Fruit fly (Drosophila melanogaster): ENCODE data around the gene CG10862.
A peak's percentile ranks its signal among the peaks of the same experiment; 100 is the strongest.

DNA sequence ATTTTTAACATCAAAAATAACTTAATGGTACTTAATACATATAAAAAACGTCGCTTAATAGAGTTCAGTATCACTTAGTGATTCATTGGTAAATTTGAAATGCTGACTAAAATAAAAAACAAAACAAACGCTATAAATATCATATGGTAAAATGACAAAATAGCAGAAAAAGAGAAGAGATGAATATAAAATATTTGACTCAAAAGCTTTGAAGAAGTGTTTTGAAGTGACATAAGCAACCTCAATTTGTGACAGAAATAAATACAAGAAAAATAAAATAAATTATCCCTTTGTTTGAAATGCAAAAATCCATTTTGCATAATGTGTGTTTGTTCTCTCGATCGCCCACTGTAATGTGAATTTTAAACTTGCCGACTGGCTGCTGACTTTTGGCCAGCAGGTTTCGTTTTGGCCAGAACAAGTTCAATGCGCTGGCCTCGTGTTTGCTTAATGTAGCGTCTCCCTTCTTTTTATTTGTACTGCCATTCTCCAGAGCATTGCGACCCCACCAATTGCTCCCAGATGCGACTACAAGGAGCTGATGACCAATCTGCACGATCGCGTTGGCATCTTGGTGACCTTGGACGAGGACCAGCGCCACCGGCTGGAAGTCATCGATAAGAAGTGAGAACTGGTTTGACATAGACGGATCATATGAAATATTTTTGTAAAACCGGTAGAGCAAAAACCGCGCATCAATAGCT, 41.8 kb downstream of the CG10862 start:
- peak; percentile 48 for TF ChIP-seq pdm3 (GFP tag; optimal IDR thresholded peaks at IDR 0.05)
- TF ChIP-seq CG34406 (GFP tag; optimal IDR thresholded peaks at IDR 0.05) = peak; percentile 58
- no peak for TF ChIP-seq CG7368 (GFP tag; optimal IDR thresholded peaks at IDR 0.05)
- no peak for TF ChIP-seq CG4318 (GFP tag; optimal IDR thresholded peaks at IDR 0.05)
- no peak for TF ChIP-seq CG6163 (GFP tag; IDR thresholded peaks at IDR 0.05)
- peak; percentile 39 for TF ChIP-seq Ets21C (GFP tag; optimal IDR thresholded peaks at IDR 0.05)

Data from whole organism, prepupa.